Worm (Caenorhabditis elegans): ENCODE results near the gene T16A9.3.
A peak's percentile ranks its signal among the peaks of the same experiment; 100 is the strongest.

The T16A9.3 gene

ce11 chrV:14192870-14193269, 12.4 kb upstream of the T16A9.3 start:
- no peak for TF ChIP-seq ama-1 (optimal IDR thresholded peaks at IDR 0.05)
- no peak for TF ChIP-seq ets-7 (tag; optimal IDR thresholded peaks at IDR 0.05)
- TF ChIP-seq ceh-36 (tag; optimal IDR thresholded peaks at IDR 0.05): no peak
- no peak for TF ChIP-seq F13C5.2 (tag; optimal IDR thresholded peaks at IDR 0.05)
- no peak for TF ChIP-seq tbx-37 (GFP tag; conservative IDR thresholded peaks at IDR 0.05)
- TF ChIP-seq sea-1 (GFP tag; conservative IDR thresholded peaks at IDR 0.05): no peak
- TF ChIP-seq pes-1 (GFP tag; IDR thresholded peaks at IDR 0.05): no peak
- no peak for TF ChIP-seq hmg-4 (GFP tag; optimal IDR thresholded peaks at IDR 0.05)
- TF ChIP-seq ceh-13 (GFP tag; optimal IDR thresholded peaks at IDR 0.05): no peak
- no peak for TF ChIP-seq B0310.2 (tag; optimal IDR thresholded peaks at IDR 0.05)
- TF ChIP-seq hnd-1 (tag; optimal IDR thresholded peaks at IDR 0.05): no peak
- TF ChIP-seq scrt-1 (GFP tag; IDR thresholded peaks at IDR 0.05): no peak
- no peak for TF ChIP-seq flt-1 (GFP tag; IDR thresholded peaks at IDR 0.05)
- no peak for TF ChIP-seq aly-1 (tag; optimal IDR thresholded peaks at IDR 0.05)
- TF ChIP-seq hmbx-1 (tag; optimal IDR thresholded peaks at IDR 0.05): no peak
- TF ChIP-seq tra-4 (tag; optimal IDR thresholded peaks at IDR 0.05): no peak

- TF ChIP-seq pes-1 (GFP tag; IDR thresholded peaks at IDR 0.05) (no peak), hnd-1 (tag; optimal IDR thresholded peaks at IDR 0.05) (no peak), tbx-37 (GFP tag; conservative IDR thresholded peaks at IDR 0.05) (no peak), tra-4 (tag; optimal IDR thresholded peaks at IDR 0.05) (no peak), tbx-11 (GFP tag; IDR thresholded peaks at IDR 0.05) (no peak), ceh-36 (tag; optimal IDR thresholded peaks at IDR 0.05) (no peak), scrt-1 (GFP tag; IDR thresholded peaks at IDR 0.05) (no peak), B0310.2 (tag; optimal IDR thresholded peaks at IDR 0.05) (no peak), ceh-13 (GFP tag; optimal IDR thresholded peaks at IDR 0.05) (no peak), hmg-4 (GFP tag; optimal IDR thresholded peaks at IDR 0.05) (no peak), sea-1 (GFP tag; conservative IDR thresholded peaks at IDR 0.05) (no peak), aly-1 (tag; optimal IDR thresholded peaks at IDR 0.05) (no peak), F13C5.2 (tag; optimal IDR thresholded peaks at IDR 0.05) (no peak), ets-7 (tag; optimal IDR thresholded peaks at IDR 0.05) (no peak), flt-1 (GFP tag; IDR thresholded peaks at IDR 0.05) (no peak), ama-1 (optimal IDR thresholded peaks at IDR 0.05) (no peak)
Measured at ce11 chrV:14193451-14193850, 11.9 kb upstream of the T16A9.3 start, which contains the start of gene atfs-1. Gene atfs-1, plus strand, starts transcription at chrV:14193663.

ce11 chrV:14194514-14194913, 10.8 kb upstream of the T16A9.3 start:
- TF ChIP-seq ama-1 (optimal IDR thresholded peaks at IDR 0.05): no peak
- no peak for TF ChIP-seq B0310.2 (tag; optimal IDR thresholded peaks at IDR 0.05)

ce11 chrV:14197651-14198050, 7.7 kb upstream of the T16A9.3 start:
- no peak for TF ChIP-seq B0310.2 (tag; optimal IDR thresholded peaks at IDR 0.05)
- no peak for TF ChIP-seq ceh-13 (GFP tag; optimal IDR thresholded peaks at IDR 0.05)
- no peak for TF ChIP-seq ceh-36 (tag; optimal IDR thresholded peaks at IDR 0.05)
- no peak for TF ChIP-seq tra-4 (tag; optimal IDR thresholded peaks at IDR 0.05)
- TF ChIP-seq aly-1 (tag; optimal IDR thresholded peaks at IDR 0.05): no peak
- TF ChIP-seq F13C5.2 (tag; optimal IDR thresholded peaks at IDR 0.05): no peak
- no peak for TF ChIP-seq hmbx-1 (tag; optimal IDR thresholded peaks at IDR 0.05)
- no peak for TF ChIP-seq flt-1 (GFP tag; IDR thresholded peaks at IDR 0.05)
- no peak for TF ChIP-seq ama-1 (optimal IDR thresholded peaks at IDR 0.05)
- no peak for TF ChIP-seq scrt-1 (GFP tag; IDR thresholded peaks at IDR 0.05)
- TF ChIP-seq tbx-11 (GFP tag; IDR thresholded peaks at IDR 0.05): no peak
- TF ChIP-seq hnd-1 (tag; optimal IDR thresholded peaks at IDR 0.05): no peak
- no peak for TF ChIP-seq hmg-4 (GFP tag; optimal IDR thresholded peaks at IDR 0.05)
- TF ChIP-seq pes-1 (GFP tag; IDR thresholded peaks at IDR 0.05): no peak
- no peak for TF ChIP-seq tbx-37 (GFP tag; conservative IDR thresholded peaks at IDR 0.05)
- no peak for TF ChIP-seq ets-7 (tag; optimal IDR thresholded peaks at IDR 0.05)
- no peak for TF ChIP-seq sea-1 (GFP tag; conservative IDR thresholded peaks at IDR 0.05)

- TF ChIP-seq ama-1 (optimal IDR thresholded peaks at IDR 0.05): no peak
- TF ChIP-seq F13C5.2 (tag; optimal IDR thresholded peaks at IDR 0.05): no peak
- TF ChIP-seq ets-7 (tag; optimal IDR thresholded peaks at IDR 0.05): no peak
- no peak for TF ChIP-seq flt-1 (GFP tag; IDR thresholded peaks at IDR 0.05)
- TF ChIP-seq aly-1 (tag; optimal IDR thresholded peaks at IDR 0.05): no peak
- TF ChIP-seq pes-1 (GFP tag; IDR thresholded peaks at IDR 0.05): no peak
- no peak for TF ChIP-seq hmbx-1 (tag; optimal IDR thresholded peaks at IDR 0.05)
- no peak for TF ChIP-seq tra-4 (tag; optimal IDR thresholded peaks at IDR 0.05)
- no peak for TF ChIP-seq hnd-1 (tag; optimal IDR thresholded peaks at IDR 0.05)
Measured at ce11 chrV:14200086-14200485, 5.2 kb upstream of the T16A9.3 start.

- 0 out of 2 replicates have a peak, but pooled peaks have one; percentile 42 for TF ChIP-seq tbx-11 (GFP tag; IDR thresholded peaks at IDR 0.05)
Measured at ce11 chrV:14203809-14204208, 1.5 kb upstream of the T16A9.3 start.

- no peak for TF ChIP-seq tbx-11 (GFP tag; IDR thresholded peaks at IDR 0.05)
- TF ChIP-seq scrt-1 (GFP tag; IDR thresholded peaks at IDR 0.05): no peak
- TF ChIP-seq ets-7 (tag; optimal IDR thresholded peaks at IDR 0.05): no peak
- no peak for TF ChIP-seq B0310.2 (tag; optimal IDR thresholded peaks at IDR 0.05)
- no peak for TF ChIP-seq flt-1 (GFP tag; IDR thresholded peaks at IDR 0.05)
- no peak for TF ChIP-seq tra-4 (tag; optimal IDR thresholded peaks at IDR 0.05)
- TF ChIP-seq pes-1 (GFP tag; IDR thresholded peaks at IDR 0.05): no peak
- TF ChIP-seq F13C5.2 (tag; optimal IDR thresholded peaks at IDR 0.05): no peak
- TF ChIP-seq hmg-4 (GFP tag; optimal IDR thresholded peaks at IDR 0.05): no peak
- TF ChIP-seq hmbx-1 (tag; optimal IDR thresholded peaks at IDR 0.05): no peak
- no peak for TF ChIP-seq sea-1 (GFP tag; conservative IDR thresholded peaks at IDR 0.05)
- TF ChIP-seq tbx-37 (GFP tag; conservative IDR thresholded peaks at IDR 0.05): no peak
Measured at ce11 chrV:14210743-14211142, 5.4 kb downstream of the T16A9.3 start, which contains the start of gene str-230. Gene str-230, minus strand, starts transcription at chrV:14210843.

- TF ChIP-seq sea-1 (GFP tag; conservative IDR thresholded peaks at IDR 0.05) (no peak), ceh-13 (GFP tag; optimal IDR thresholded peaks at IDR 0.05) (no peak), ama-1 (optimal IDR thresholded peaks at IDR 0.05) (no peak), ets-7 (tag; optimal IDR thresholded peaks at IDR 0.05) (no peak), tbx-37 (GFP tag; conservative IDR thresholded peaks at IDR 0.05) (no peak), scrt-1 (GFP tag; IDR thresholded peaks at IDR 0.05) (no peak)
Measured at ce11 chrV:14212813-14213212, 7.5 kb downstream of the T16A9.3 start.

Measured in whole organism, early embryonic.